Fruit fly (Drosophila melanogaster) whole organism, embryonic: ENCODE measurements around the gene Dhc62B.

ENCODE experiments used
- Antp ChIP-seq: fragments of 200-800 bp; sonication (Bioruptor generic); optimal IDR thresholded peaks from 3 replicates; lab custom pipeline; 2016; ENCODE audit warnings: missing biosample characterization, missing genetic modification characterization
- Bgb ChIP-seq: fragments of 200-800 bp; sonication (Bioruptor generic); IDR thresholded peaks from 2 replicates; pipeline ENCODE4 v1.3.6; 2022; ENCODE audit warnings: missing biosample characterization, missing genetic modification characterization; ENCODE audit not compliant: partially characterized antibody
- CG1024 ChIP-seq: fragments of 200-800 bp; sonication (Bioruptor generic); IDR thresholded peaks from 2 replicates; pipeline ENCODE4 v1.3.6; 2022; ENCODE audit warnings: missing biosample characterization, missing genetic modification characterization
- CG10431 ChIP-seq: fragments of 200-800 bp; sonication (Bioruptor generic); optimal IDR thresholded peaks from 3 replicates; lab custom pipeline; 2018; ENCODE audit warnings: missing biosample characterization, mild to moderate bottlenecking, missing genetic modification characterization
- CG11696 ChIP-seq: fragments of 200-800 bp; sonication (Bioruptor generic); IDR thresholded peaks from 2 replicates; pipeline ENCODE4 v1.3.6; 2022; ENCODE audit warnings: missing biosample characterization, missing genetic modification characterization
- CG13424 ChIP-seq: fragments of 200-800 bp; sonication (Bioruptor generic); optimal IDR thresholded peaks from 2 replicates; lab custom pipeline; 2019; ENCODE audit warnings: missing biosample characterization, mild to moderate bottlenecking, missing genetic modification characterization, moderate library complexity
- CG17328 ChIP-seq: fragments of 200-800 bp; sonication (Bioruptor generic); IDR thresholded peaks from 2 replicates; pipeline ENCODE4 v1.3.6; 2022; ENCODE audit warnings: missing biosample characterization, missing genetic modification characterization
- CG17802 ChIP-seq: fragments of 200-800 bp; sonication (Bioruptor generic); optimal IDR thresholded peaks from 2 replicates; lab custom pipeline; 2018; ENCODE audit warnings: missing biosample characterization, mild to moderate bottlenecking, missing genetic modification characterization, moderate library complexity
- CG17912 ChIP-seq: fragments of 200-800 bp; sonication (Bioruptor generic); optimal IDR thresholded peaks from 2 replicates; lab custom pipeline; 2018; ENCODE audit warnings: missing biosample characterization, mild to moderate bottlenecking, missing genetic modification characterization
- CG1792 ChIP-seq: fragments of 200-800 bp; sonication (Bioruptor generic); optimal IDR thresholded peaks from 2 replicates; lab custom pipeline; 2016; ENCODE audit warnings: missing biosample characterization, missing genetic modification characterization
- CG2202 ChIP-seq: fragments of 200-800 bp; sonication (Bioruptor generic); optimal IDR thresholded peaks from 2 replicates; lab custom pipeline; 2018; ENCODE audit warnings: missing biosample characterization, mild to moderate bottlenecking, missing genetic modification characterization
- CG30020 ChIP-seq: fragments of 200-800 bp; optimal IDR thresholded peaks from 2 replicates; lab custom pipeline; 2019; ENCODE audit warnings: missing biosample characterization, mild to moderate bottlenecking, missing genetic modification characterization, moderate library complexity
- CG31224 ChIP-seq: fragments of 200-800 bp; sonication (Bioruptor generic); IDR thresholded peaks from 2 replicates; pipeline ENCODE4 v1.3.6; 2022; ENCODE audit warnings: missing biosample characterization, missing genetic modification characterization
- CG32772 ChIP-seq: fragments of 200-800 bp; sonication (Bioruptor generic); IDR thresholded peaks from 2 replicates; pipeline ENCODE4 v1.3.6; 2022; ENCODE audit warnings: missing biosample characterization, missing genetic modification characterization
- CG43689 ChIP-seq: fragments of 200-800 bp; sonication (Bioruptor generic); IDR thresholded peaks from 2 replicates; pipeline ENCODE4 v1.3.6; 2022; ENCODE audit warnings: missing biosample characterization, missing genetic modification characterization
- CG7987 ChIP-seq: fragments of 200-800 bp; sonication (Bioruptor generic); optimal IDR thresholded peaks from 2 replicates; lab custom pipeline; 2018; ENCODE audit warnings: missing biosample characterization, mild to moderate bottlenecking, missing genetic modification characterization, moderate library complexity
- CG9876 ChIP-seq: fragments of 200-800 bp; sonication (Bioruptor generic); optimal IDR thresholded peaks from 2 replicates; lab custom pipeline; 2016; ENCODE audit warnings: missing biosample characterization, missing genetic modification characterization
- CG9932 ChIP-seq: fragments of 200-800 bp; sonication (Bioruptor generic); IDR thresholded peaks from 2 replicates; pipeline ENCODE4 v1.3.6; 2022; ENCODE audit warnings: missing biosample characterization, missing genetic modification characterization
- CHES-1-like ChIP-seq: fragments of 200-800 bp; sonication (Bioruptor generic); optimal IDR thresholded peaks from 2 replicates; lab custom pipeline; 2016; ENCODE audit warnings: missing biosample characterization, missing genetic modification characterization
- CTCF ChIP-seq: fragments of 200-800 bp; sonication (Bioruptor generic); optimal IDR thresholded peaks from 2 replicates; lab custom pipeline; 2017; ENCODE audit warnings: missing biosample characterization, mild to moderate bottlenecking, missing genetic modification characterization, moderate library complexity
- D ChIP-seq, 2 experiments: fragments of 200-800 bp in 1 of 2; fragments of >200 bp in 1 of 2; sonication (Bioruptor generic) in 1 of 2; optimal IDR thresholded peaks; 2 replicates in 1 of 2; 3 replicates in 1 of 2; lab custom pipeline; 2017; ENCODE audit warnings: mild to moderate bottlenecking in 1 of 2, missing biosample characterization in 1 of 2, missing genetic modification characterization in 1 of 2, missing genetic modification reagents in 1 of 2
- Doc3 ChIP-seq: fragments of 200-800 bp; sonication (Bioruptor generic); IDR thresholded peaks from 3 replicates; pipeline ENCODE4 v1.3.6; 2022; ENCODE audit warnings: missing biosample characterization, missing genetic modification characterization; ENCODE audit not compliant: partially characterized antibody
- E2f1 ChIP-seq: fragments of 200-800 bp; sonication (Bioruptor generic); IDR thresholded peaks from 2 replicates; pipeline ENCODE4 v1.3.6; 2022; ENCODE audit warnings: missing biosample characterization, missing genetic modification characterization
- Gug ChIP-seq: fragments of 200-800 bp; sonication (Bioruptor generic); IDR thresholded peaks from 4 replicates; pipeline ENCODE4 v1.3.6; 2022; ENCODE audit warnings: missing biosample characterization, missing genetic modification characterization
- HmgZ ChIP-seq: fragments of 200-800 bp; sonication (Bioruptor generic); optimal IDR thresholded peaks from 2 replicates; lab custom pipeline; 2018; ENCODE audit warnings: missing biosample characterization, mild to moderate bottlenecking, missing genetic modification characterization
- Hmx ChIP-seq: fragments of 200-800 bp; sonication (Bioruptor generic); optimal IDR thresholded peaks from 2 replicates; lab custom pipeline; 2016; ENCODE audit warnings: missing biosample characterization, missing genetic modification characterization
- Nf-YB ChIP-seq: fragments of 200-800 bp; sonication (Bioruptor generic); optimal IDR thresholded peaks from 3 replicates; lab custom pipeline; 2019; ENCODE audit warnings: missing biosample characterization, mild to moderate bottlenecking, missing genetic modification characterization, moderate library complexity
- Oli ChIP-seq: fragments of 200-800 bp; sonication (Bioruptor generic); optimal IDR thresholded peaks from 2 replicates; lab custom pipeline; 2018; ENCODE audit warnings: missing biosample characterization, mild to moderate bottlenecking, missing genetic modification characterization, moderate library complexity
- Optix ChIP-seq: fragments of 200-800 bp; sonication (Bioruptor generic); IDR thresholded peaks from 3 replicates; pipeline ENCODE4 v1.3.6; 2022; ENCODE audit warnings: missing biosample characterization, missing genetic modification characterization
- Poxn ChIP-seq: fragments of 200-800 bp; sonication (Bioruptor generic); IDR thresholded peaks from 2 replicates; pipeline ENCODE4 v1.3.6; 2022; ENCODE audit warnings: missing biosample characterization, missing genetic modification characterization
- Usf ChIP-seq: fragments of 200-800 bp; sonication (Bioruptor generic); optimal IDR thresholded peaks from 2 replicates; lab custom pipeline; 2017; ENCODE audit warnings: missing genotype, missing biosample characterization, missing genetic modification characterization
- abd-A ChIP-seq: fragments of 200-800 bp; sonication (Bioruptor generic); optimal IDR thresholded peaks from 3 replicates; lab custom pipeline; 2019; ENCODE audit warnings: missing biosample characterization, mild to moderate bottlenecking, missing genetic modification characterization, moderate library complexity
- crol ChIP-seq: fragments of 200-800 bp; sonication (Bioruptor generic); IDR thresholded peaks from 2 replicates; pipeline ENCODE4 v1.3.6; 2022; ENCODE audit warnings: missing biosample characterization, missing genetic modification characterization
- cwo ChIP-seq: fragments of 200-800 bp; sonication (Bioruptor generic); optimal IDR thresholded peaks from 3 replicates; lab custom pipeline; 2017; ENCODE audit warnings: missing biosample characterization, missing genetic modification characterization, mild to moderate bottlenecking, moderate library complexity, missing genetic modification reagents
- dmrt11E ChIP-seq: fragments of 200-800 bp; sonication (Bioruptor generic); optimal IDR thresholded peaks from 3 replicates; lab custom pipeline; 2018; ENCODE audit warnings: missing biosample characterization, mild to moderate bottlenecking, missing genetic modification characterization, moderate library complexity
- en ChIP-seq: fragments of 200-800 bp; sonication (Bioruptor generic); optimal IDR thresholded peaks from 2 replicates; lab custom pipeline; 2016; ENCODE audit warnings: missing biosample characterization, missing genetic modification characterization
- ftz-f1 ChIP-seq: fragments of 200-800 bp; sonication (Bioruptor generic); optimal IDR thresholded peaks from 2 replicates; lab custom pipeline; 2016; ENCODE audit warnings: missing biosample characterization, missing genetic modification characterization
- nau ChIP-seq: fragments of 200-800 bp; sonication (Bioruptor generic); optimal IDR thresholded peaks from 3 replicates; lab custom pipeline; 2017; ENCODE audit warnings: missing biosample characterization, mild to moderate bottlenecking, missing genetic modification characterization, missing genetic modification reagents
- nmo ChIP-seq: fragments of 200-800 bp; sonication (Bioruptor generic); optimal IDR thresholded peaks from 2 replicates; lab custom pipeline; 2018; ENCODE audit warnings: missing biosample characterization, mild to moderate bottlenecking, missing genetic modification characterization, moderate library complexity
- phol ChIP-seq: fragments of 200-800 bp; sonication (Bioruptor generic); optimal IDR thresholded peaks from 3 replicates; lab custom pipeline; 2018; ENCODE audit warnings: missing biosample characterization, mild to moderate bottlenecking, missing genetic modification characterization, moderate library complexity
- rib ChIP-seq: fragments of 200-800 bp; sonication (Bioruptor generic); IDR thresholded peaks from 2 replicates; pipeline ENCODE4 v1.3.6; 2022; ENCODE audit warnings: missing biosample characterization, missing genetic modification characterization
- row ChIP-seq: fragments of 200-800 bp; sonication (Bioruptor generic); IDR thresholded peaks from 3 replicates; pipeline ENCODE4 v1.3.6; 2022; ENCODE audit warnings: missing biosample characterization, missing genetic modification characterization
- run ChIP-seq: fragments of 200-800 bp; sonication (Bioruptor generic); optimal IDR thresholded peaks from 3 replicates; lab custom pipeline; 2018; ENCODE audit warnings: missing biosample characterization, mild to moderate bottlenecking, missing genetic modification characterization
- seq ChIP-seq: fragments of 200-800 bp; sonication (Bioruptor generic); IDR thresholded peaks from 2 replicates; pipeline ENCODE4 v1.3.6; 2022; ENCODE audit warnings: missing biosample characterization, missing genetic modification characterization
- slou ChIP-seq: fragments of 200-800 bp; sonication (Bioruptor generic); optimal IDR thresholded peaks from 3 replicates; lab custom pipeline; 2016; ENCODE audit warnings: missing biosample characterization, missing genetic modification characterization
- sr ChIP-seq: fragments of 200-800 bp; sonication (Bioruptor generic); IDR thresholded peaks from 3 replicates; pipeline ENCODE4 v1.3.6; 2022; ENCODE audit warnings: missing biosample characterization, missing genetic modification characterization
- toy ChIP-seq: fragments of 200-800 bp; sonication (Bioruptor generic); IDR thresholded peaks from 2 replicates; pipeline ENCODE4 v1.3.6; 2022; ENCODE audit warnings: missing biosample characterization, missing genetic modification characterization
- trem ChIP-seq: fragments of 200-800 bp; optimal IDR thresholded peaks from 3 replicates; lab custom pipeline; 2019; ENCODE audit warnings: missing biosample characterization, mild to moderate bottlenecking, missing genetic modification characterization, moderate library complexity
- wdn ChIP-seq: fragments of 200-800 bp; sonication (Bioruptor generic); IDR thresholded peaks from 2 replicates; pipeline ENCODE4 v1.3.6; 2022; ENCODE audit warnings: missing biosample characterization, missing genetic modification characterization
- yki ChIP-seq: fragments of >200 bp; optimal IDR thresholded peaks from 3 replicates; lab custom pipeline; 2018

The Dhc62B gene

dm6 chr3L:1738375-1739328 is 32.9 kb downstream of the Dhc62B start, which contains the start of gene Gk2 (continued):
- TF ChIP-seq CG13424 (tag; lab: Kevin White, UChicago) = no peak
- TF ChIP-seq cwo = peak; percentile 80
- no peak for TF ChIP-seq E2f1
- no peak for TF ChIP-seq ftz-f1
- no peak for TF ChIP-seq nmo
- no peak for TF ChIP-seq D (optimal IDR thresholded peaks at IDR 0.05; lab: Kevin White, UChicago)
- TF ChIP-seq D (GFP tag; optimal IDR thresholded peaks at IDR 0.05; lab: Kevin White, UChicago) = no peak
- TF ChIP-seq Oli (tag; lab: Kevin White, UChicago) = no peak
- TF ChIP-seq CG31224 (GFP tag; lab: Robert Waterston, UW) = no peak
- 0 out of 3 replicates have a peak, but pooled peaks have one; percentile 5 for TF ChIP-seq row (GFP tag; lab: Robert Waterston, UW)
- no peak for TF ChIP-seq phol
- TF ChIP-seq Usf (GFP tag; lab: Kevin White, UChicago) = no peak
- TF ChIP-seq CG9932 (GFP tag; lab: Robert Waterston, UW) = no peak
- TF ChIP-seq CG9876 (GFP tag; lab: Kevin White, UChicago) = no peak
- TF ChIP-seq HmgZ = no peak
- TF ChIP-seq seq = no peak
- no peak for TF ChIP-seq Gug (GFP tag; lab: Robert Waterston, UW)
- peak; percentile 17 for TF ChIP-seq abd-A (tag; lab: Kevin White, UChicago)
- TF ChIP-seq sr (GFP tag; lab: Robert Waterston, UW) = peak; percentile 35; the same call in 1 of the 3 replicates
- no peak for TF ChIP-seq Poxn (GFP tag; lab: Robert Waterston, UW)
- no peak for TF ChIP-seq yki
- no peak for TF ChIP-seq CG43689
- TF ChIP-seq CG11696 (GFP tag; lab: Robert Waterston, UW) = no peak
- no peak for TF ChIP-seq CG2202 (tag; lab: Kevin White, UChicago)
- TF ChIP-seq CG17328 (GFP tag; lab: Robert Waterston, UW) = 0 out of 2 replicates have a peak, but pooled peaks have one; percentile 13
- no peak for TF ChIP-seq nau (GFP tag; lab: Kevin White, UChicago)
- no peak for TF ChIP-seq wdn
- no peak for TF ChIP-seq CG17912 (GFP tag; lab: Kevin White, UChicago)
- no peak for TF ChIP-seq CG1792
- TF ChIP-seq CG30020 (tag; lab: Kevin White, UChicago) = no peak
- peak; percentile 38; the same call in 1 of the 2 replicates for TF ChIP-seq crol (GFP tag; lab: Robert Waterston, UW)
- no peak for TF ChIP-seq slou (GFP tag; lab: Kevin White, UChicago)
- no peak for TF ChIP-seq CHES-1-like
- no peak for TF ChIP-seq Doc3
- TF ChIP-seq en = no peak
- peak; percentile 96 for TF ChIP-seq Nf-YB (GFP tag; lab: Kevin White, UChicago)
- no peak for TF ChIP-seq CTCF (GFP tag; lab: Kevin White, UChicago)
- TF ChIP-seq CG7987 (GFP tag; lab: Kevin White, UChicago) = no peak
- TF ChIP-seq CG10431 (GFP tag; lab: Kevin White, UChicago) = no peak
- no peak for TF ChIP-seq CG1024
- no peak for TF ChIP-seq Hmx (GFP tag; lab: Kevin White, UChicago)
- no peak for TF ChIP-seq run (tag; lab: Kevin White, UChicago)
- TF ChIP-seq trem (tag; lab: Kevin White, UChicago) = peak; percentile 59
- no peak for TF ChIP-seq CG32772 (GFP tag; lab: Robert Waterston, UW)
- no peak for TF ChIP-seq Optix (GFP tag; lab: Robert Waterston, UW)
- TF ChIP-seq Antp (GFP tag; lab: Kevin White, UChicago) = no peak
- TF ChIP-seq rib (GFP tag; lab: Robert Waterston, UW) = peak; percentile 28; the same call in 1 of the 2 replicates
- TF ChIP-seq CG17802 = no peak
- TF ChIP-seq toy (GFP tag; lab: Robert Waterston, UW) = no peak
- TF ChIP-seq dmrt11E = no peak
- TF ChIP-seq Bgb (GFP tag; lab: Robert Waterston, UW) = peak; percentile 65
